Worm (Caenorhabditis elegans) whole organism, midembryonic: Measurements from ENCODE around the gene ppm-1.A.

ENCODE experiments used
- T22C8.4 ChIP-seq: fragments of 200-800 bp; sonication (Bioruptor generic); IDR thresholded peaks from 2 replicates; pipeline ENCODE4 v1.3.6; 2022; ENCODE audit warnings: missing genetic modification characterization, missing compliant biosample characterization
- cog-1 ChIP-seq: sonication (generic microtip); optimal IDR thresholded peaks from 2 replicates; lab custom pipeline; 2016; ENCODE audit warnings: missing genetic modification characterization, missing compliant biosample characterization
- flt-1 ChIP-seq: fragments of 200-800 bp; sonication (Bioruptor generic); IDR thresholded peaks from 2 replicates; pipeline ENCODE4 v1.3.6; 2022; ENCODE audit warnings: missing genetic modification characterization, missing compliant biosample characterization
- klf-2 ChIP-seq: fragments of 200-800 bp; sonication (Bioruptor generic); conservative IDR thresholded peaks from 2 replicates; pipeline ENCODE4 v1.3.6; 2022; ENCODE audit warnings: missing genetic modification reagents, missing genetic modification characterization, missing compliant biosample characterization
- med-1 ChIP-seq: sonication (generic microtip); optimal IDR thresholded peaks from 2 replicates; lab custom pipeline; 2017; ENCODE audit warnings: missing genetic modification characterization, mild to moderate bottlenecking, missing compliant biosample characterization, antibody characterized with exemption, missing genetic modification reagents; ENCODE audit not compliant: insufficient read depth
- ref-1 ChIP-seq: fragments of 200-800 bp; sonication (Bioruptor generic); conservative IDR thresholded peaks from 2 replicates; pipeline ENCODE4 v1.3.6; 2022; ENCODE audit warnings: missing genetic modification reagents, missing genetic modification characterization, missing compliant biosample characterization
- tab-1 ChIP-seq: fragments of 200-800 bp; sonication (Bioruptor generic); IDR thresholded peaks from 2 replicates; pipeline ENCODE4 v1.3.6; 2022; ENCODE audit warnings: missing genetic modification characterization, missing compliant biosample characterization
- ztf-23 ChIP-seq: fragments of 200-800 bp; sonication (Bioruptor generic); IDR thresholded peaks from 2 replicates; pipeline ENCODE4 v1.3.6; 2022; ENCODE audit warnings: missing genetic modification reagents, missing genetic modification characterization, missing compliant biosample characterization
- ztf-29 ChIP-seq: fragments of 200-800 bp; sonication (Bioruptor generic); IDR thresholded peaks from 2 replicates; pipeline ENCODE4 v1.3.6; 2022; ENCODE audit warnings: missing genetic modification reagents, missing genetic modification characterization, missing compliant biosample characterization

ppm-1.A gene

ce11 chrV:10503011-10503410, 33.2 kb downstream of the ppm-1.A start, which contains the start of gene C35A5.11:
Gene C35A5.11 (minus strand): TSS chrV:10503111.
- TF ChIP-seq T22C8.4 (GFP tag; lab: Robert Waterston, UW) (no peak), klf-2 (GFP tag; lab: Robert Waterston, UW) (no peak), tab-1 (GFP tag; lab: Robert Waterston, UW) (no peak), cog-1 (tag; lab: Kevin White, UChicago) (no peak), med-1 (GFP tag; lab: Kevin White, UChicago) (no peak), ztf-29 (GFP tag; lab: Robert Waterston, UW) (no peak), flt-1 (GFP tag; lab: Robert Waterston, UW) (no peak), ztf-23 (GFP tag; lab: Robert Waterston, UW) (no peak), ref-1 (GFP tag; lab: Robert Waterston, UW) (no peak)

- TF ChIP-seq ref-1 (GFP tag; lab: Robert Waterston, UW), result no peak
- TF ChIP-seq tab-1 (GFP tag; lab: Robert Waterston, UW), result no peak
- TF ChIP-seq ztf-23 (GFP tag; lab: Robert Waterston, UW), result no peak
- TF ChIP-seq cog-1 (tag; lab: Kevin White, UChicago), result no peak
- TF ChIP-seq med-1 (GFP tag; lab: Kevin White, UChicago), result no peak
- no peak for TF ChIP-seq flt-1 (GFP tag; lab: Robert Waterston, UW)
- no peak for TF ChIP-seq T22C8.4 (GFP tag; lab: Robert Waterston, UW)
- no peak for TF ChIP-seq ztf-29 (GFP tag; lab: Robert Waterston, UW)
- TF ChIP-seq klf-2 (GFP tag; lab: Robert Waterston, UW), result no peak
Observed at ce11 chrV:10501295-10501694, 34.9 kb downstream of the ppm-1.A start, which contains the start of gene C35A5.3. Gene C35A5.3 (minus strand): TSS chrV:10501395.

DNA sequence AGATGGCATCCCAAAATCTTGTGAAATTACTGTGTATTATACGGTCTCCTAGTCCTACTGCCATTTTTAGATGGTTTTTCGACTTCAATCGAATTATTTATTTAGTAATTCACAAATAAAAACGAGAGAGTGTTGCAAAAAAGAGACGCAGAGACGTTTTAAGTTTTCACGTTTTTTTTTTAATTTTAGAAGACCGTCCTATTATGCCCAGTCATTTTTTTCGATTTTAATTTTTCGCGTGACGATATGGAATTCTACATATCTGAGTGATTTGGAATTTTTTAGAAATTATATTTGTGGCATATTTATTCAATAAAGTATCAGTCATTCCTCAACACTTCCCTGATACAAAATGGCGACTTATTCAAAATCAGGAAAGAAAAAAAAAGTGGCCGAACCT, 39.5 kb downstream of the ppm-1.A start, which contains the start of gene C35A5.4:
Gene C35A5.4 (plus strand): TSS at position 301 of the 400 bp plus-strand sequence.
- TF ChIP-seq ztf-29 (GFP tag; lab: Robert Waterston, UW) (no peak), T22C8.4 (GFP tag; lab: Robert Waterston, UW) (no peak)

- no peak for TF ChIP-seq ref-1 (GFP tag; lab: Robert Waterston, UW)
- TF ChIP-seq cog-1 (tag; lab: Kevin White, UChicago), result no peak
- no peak for TF ChIP-seq T22C8.4 (GFP tag; lab: Robert Waterston, UW)
- TF ChIP-seq klf-2 (GFP tag; lab: Robert Waterston, UW), result no peak
- no peak for TF ChIP-seq med-1 (GFP tag; lab: Kevin White, UChicago)
Observed at ce11 chrV:10493150-10493549, 43.0 kb downstream of the ppm-1.A start, which contains the start of gene ugt-33. Gene ugt-33 (plus strand): TSS chrV:10493409.

DNA sequence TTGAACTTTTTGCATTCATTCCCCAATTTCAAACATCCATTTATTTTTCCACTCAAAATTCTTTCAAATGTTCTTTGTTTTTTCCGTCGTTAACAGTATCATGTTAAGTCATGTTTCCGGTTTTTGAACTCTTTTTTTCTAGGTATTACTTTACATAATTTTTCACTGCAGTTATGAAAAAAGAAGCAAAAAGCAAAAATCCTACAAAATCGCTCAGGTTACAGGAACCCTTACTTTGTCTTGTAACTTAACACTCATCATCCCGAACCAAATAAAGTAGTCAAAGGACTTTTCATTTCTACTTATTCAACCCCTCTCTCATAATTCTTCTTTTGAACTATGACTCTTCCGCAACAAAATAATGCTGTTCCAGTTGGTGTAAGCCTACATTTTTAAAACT, 44.7 kb downstream of the ppm-1.A start, which contains the start of gene aqp-5:
Gene aqp-5 (plus strand): TSS at position 301 of the 400 bp plus-strand sequence.
- no peak for TF ChIP-seq T22C8.4 (GFP tag; lab: Robert Waterston, UW)
- TF ChIP-seq klf-2 (GFP tag; lab: Robert Waterston, UW), result no peak
- TF ChIP-seq tab-1 (GFP tag; lab: Robert Waterston, UW), result no peak
- TF ChIP-seq ref-1 (GFP tag; lab: Robert Waterston, UW), result no peak
- TF ChIP-seq ztf-29 (GFP tag; lab: Robert Waterston, UW), result no peak
- no peak for TF ChIP-seq ztf-23 (GFP tag; lab: Robert Waterston, UW)
- TF ChIP-seq med-1 (GFP tag; lab: Kevin White, UChicago), result no peak
- TF ChIP-seq flt-1 (GFP tag; lab: Robert Waterston, UW), result no peak
- no peak for TF ChIP-seq cog-1 (tag; lab: Kevin White, UChicago)

- TF ChIP-seq tab-1 (GFP tag; lab: Robert Waterston, UW) (no peak), T22C8.4 (GFP tag; lab: Robert Waterston, UW) (no peak), flt-1 (GFP tag; lab: Robert Waterston, UW) (no peak), cog-1 (tag; lab: Kevin White, UChicago) (no peak), ref-1 (GFP tag; lab: Robert Waterston, UW) (no peak), klf-2 (GFP tag; lab: Robert Waterston, UW) (no peak), med-1 (GFP tag; lab: Kevin White, UChicago) (no peak), ztf-23 (GFP tag; lab: Robert Waterston, UW) (no peak), ztf-29 (GFP tag; lab: Robert Waterston, UW) (no peak)
Observed at ce11 chrV:10489998-10490397, 46.2 kb downstream of the ppm-1.A start, which contains the start of gene ncx-5. Gene ncx-5 (minus strand): TSS chrV:10490098.

DNA sequence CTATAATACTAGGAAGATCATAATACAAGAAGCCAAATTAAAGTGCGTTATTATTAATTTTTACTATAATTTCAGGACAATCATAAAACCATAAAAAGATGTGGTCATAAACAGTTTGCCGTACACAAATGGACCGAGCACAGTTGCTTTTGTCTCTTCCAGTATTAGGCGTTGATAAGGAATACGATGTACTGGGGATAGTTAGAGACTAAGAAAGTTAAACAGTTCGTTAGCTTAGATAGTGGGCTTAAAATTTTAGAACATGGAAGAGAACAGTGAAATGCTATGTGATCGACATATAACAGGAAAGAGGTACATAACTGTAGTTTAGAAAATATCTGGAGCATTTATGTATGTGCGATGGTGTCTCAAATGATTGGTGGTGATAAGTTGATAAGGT, 50.8 kb downstream of the ppm-1.A start:
- TF ChIP-seq med-1 (GFP tag; lab: Kevin White, UChicago), result no peak

DNA sequence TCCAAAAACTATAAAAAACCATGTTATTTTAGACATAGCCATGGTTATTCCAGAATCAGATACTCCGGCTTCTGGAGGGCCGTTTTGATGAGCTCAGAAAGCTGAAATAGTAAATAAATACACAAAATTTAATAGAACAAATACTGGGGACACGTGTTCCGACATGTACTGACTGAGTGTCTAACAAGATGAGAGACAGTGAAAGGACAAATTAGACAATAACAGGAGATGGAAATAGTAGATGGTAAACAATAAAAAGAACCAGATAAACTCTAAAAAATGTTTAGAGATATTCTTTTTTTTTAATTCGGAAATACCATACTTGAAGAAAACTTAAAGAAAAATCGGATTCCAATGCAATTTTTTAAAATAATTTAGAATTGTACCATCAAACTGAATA, 51.5 kb downstream of the ppm-1.A start, which contains the start of gene Y32F6B.1:
Gene Y32F6B.1 (minus strand): TSS at position 101 of the 400 bp plus-strand sequence.
- no peak for TF ChIP-seq tab-1 (GFP tag; lab: Robert Waterston, UW)

ce11 chrV:10483995-10484394, 52.2 kb downstream of the ppm-1.A start:
- no peak for TF ChIP-seq flt-1 (GFP tag; lab: Robert Waterston, UW)
- TF ChIP-seq tab-1 (GFP tag; lab: Robert Waterston, UW), result no peak
- TF ChIP-seq ztf-29 (GFP tag; lab: Robert Waterston, UW), result no peak
- TF ChIP-seq ztf-23 (GFP tag; lab: Robert Waterston, UW), result no peak
- no peak for TF ChIP-seq cog-1 (tag; lab: Kevin White, UChicago)
- no peak for TF ChIP-seq T22C8.4 (GFP tag; lab: Robert Waterston, UW)
- no peak for TF ChIP-seq klf-2 (GFP tag; lab: Robert Waterston, UW)
- no peak for TF ChIP-seq med-1 (GFP tag; lab: Kevin White, UChicago)
